Worm (Caenorhabditis elegans): ENCODE results near the gene ocr-3.

The ocr-3 gene

ce11 chrX:15146415-15147210 lies 21.9 kb upstream of the ocr-3 start (continued):
- TF ChIP-seq mes-2 (tag; optimal IDR thresholded peaks at IDR 0.05; ENCODE audit: poor library complexity, severe bottlenecking) = peak; percentile 75
- TF ChIP-seq nhr-76 (tag; optimal IDR thresholded peaks at IDR 0.05) = no peak
- 0 out of 2 replicates have a peak, but pooled peaks have one; percentile 56 for TF ChIP-seq tra-1 (GFP tag; IDR thresholded peaks at IDR 0.05)
- TF ChIP-seq lin-1 (GFP tag; IDR thresholded peaks at IDR 0.05) = peak; percentile 55; the same call in 1 of the 2 replicates
- TF ChIP-seq Y105C5A.15 (GFP tag; IDR thresholded peaks at IDR 0.05) = peak; percentile 62; the same call in 1 of the 2 replicates
- TF ChIP-seq ZK546.5 (tag; optimal IDR thresholded peaks at IDR 0.05) = no peak
- no peak for TF ChIP-seq unc-130 (GFP tag; optimal IDR thresholded peaks at IDR 0.05)
- no peak for TF ChIP-seq F44E2.7 (GFP tag; IDR thresholded peaks at IDR 0.05)
- 0 out of 2 replicates have a peak, but pooled peaks have one; percentile 54 for TF ChIP-seq madf-9 (GFP tag; conservative IDR thresholded peaks at IDR 0.05)
- no peak for TF ChIP-seq sdz-12 (GFP tag; optimal IDR thresholded peaks at IDR 0.05)
- TF ChIP-seq ceh-62 (tag; optimal IDR thresholded peaks at IDR 0.05) = no peak
- no peak for TF ChIP-seq nhr-237 (tag; optimal IDR thresholded peaks at IDR 0.05)
- TF ChIP-seq dmd-9 (GFP tag; IDR thresholded peaks at IDR 0.05) = 0 out of 2 replicates have a peak, but pooled peaks have one; percentile 44
- no peak for TF ChIP-seq mdl-1 (tag; optimal IDR thresholded peaks at IDR 0.05)
- peak; percentile 89 for TF ChIP-seq snpc-1.2 (GFP tag; IDR thresholded peaks at IDR 0.05)
- no peak for TF ChIP-seq aly-2 (tag; optimal IDR thresholded peaks at IDR 0.05)
- TF ChIP-seq nhr-111 (GFP tag; optimal IDR thresholded peaks at IDR 0.05) = peak; percentile 63
- peak; percentile 67; the same call in 1 of the 2 replicates for TF ChIP-seq mxl-2 (GFP tag; conservative IDR thresholded peaks at IDR 0.05)
- no peak for TF ChIP-seq mdt-29 (GFP tag; IDR thresholded peaks at IDR 0.05)
- TF ChIP-seq egl-43 (GFP tag; IDR thresholded peaks at IDR 0.05) = peak; percentile 78
- no peak for TF ChIP-seq egl-27 (tag; optimal IDR thresholded peaks at IDR 0.05)
- TF ChIP-seq pqm-1 (tag; optimal IDR thresholded peaks at IDR 0.05) = no peak
- TF ChIP-seq php-3 (GFP tag; IDR thresholded peaks at IDR 0.05) = peak; percentile 39; the same call in 1 of the 2 replicates
- TF ChIP-seq nhr-41 (GFP tag; IDR thresholded peaks at IDR 0.05) = 0 out of 2 replicates have a peak, but pooled peaks have one; percentile 48
- TF ChIP-seq lin-15B (tag; optimal IDR thresholded peaks at IDR 0.05) = no peak
- TF ChIP-seq snpc-4 (tag; optimal IDR thresholded peaks at IDR 0.05) = no peak
- TF ChIP-seq zfp-3 (GFP tag; conservative IDR thresholded peaks at IDR 0.05) = no peak; the same call in 1 of the 2 replicates
- TF ChIP-seq madf-5 (GFP tag; IDR thresholded peaks at IDR 0.05) = 0 out of 4 replicates have a peak, but pooled peaks of 1 of the 2 experiments have one; percentile 64
- peak; percentile 55; the same call in 1 of the 2 replicates for TF ChIP-seq T26A8.4 (GFP tag; IDR thresholded peaks at IDR 0.05)
- TF ChIP-seq nhr-10 (tag; optimal IDR thresholded peaks at IDR 0.05) = no peak
- no peak for TF ChIP-seq ceh-82 (tag; optimal IDR thresholded peaks at IDR 0.05)
- 0 out of 2 replicates have a peak, but pooled peaks have one; percentile 21 for TF ChIP-seq ceh-44 (GFP tag; IDR thresholded peaks at IDR 0.05)
- TF ChIP-seq aha-1 (tag) = peak; percentile 91
- peak; percentile 83; the same call in 1 of the 2 replicates for TF ChIP-seq arid-1 (GFP tag; conservative IDR thresholded peaks at IDR 0.05)
- TF ChIP-seq gei-8 (GFP tag; optimal IDR thresholded peaks at IDR 0.05) = peak; percentile 51
- peak; percentile 82 for TF ChIP-seq vab-7 (GFP tag; IDR thresholded peaks at IDR 0.05)
- TF ChIP-seq dmd-6 (GFP tag; IDR thresholded peaks at IDR 0.05) = peak; percentile 40
- TF ChIP-seq F10B5.3 (tag; optimal IDR thresholded peaks at IDR 0.05) = no peak
- peak; percentile 50 for TF ChIP-seq lin-13 (GFP tag; optimal IDR thresholded peaks at IDR 0.05)
- TF ChIP-seq ztf-11 (tag; optimal IDR thresholded peaks at IDR 0.05) = no peak
- no peak for TF ChIP-seq mxl-3 (GFP tag; optimal IDR thresholded peaks at IDR 0.05)
- no peak for TF ChIP-seq hlh-30 (tag; optimal IDR thresholded peaks at IDR 0.05; ENCODE audit: insufficient read depth)
- TF ChIP-seq zip-11 (GFP tag; IDR thresholded peaks at IDR 0.05) = no peak
- TF ChIP-seq zag-1 (tag; optimal IDR thresholded peaks at IDR 0.05) = no peak
- TF ChIP-seq ceh-20 (GFP tag; IDR thresholded peaks at IDR 0.05) = no peak
- no peak for TF ChIP-seq Y75B8A.6 (GFP tag; IDR thresholded peaks at IDR 0.05)
- no peak for TF ChIP-seq set-16 (GFP tag; IDR thresholded peaks at IDR 0.05)
- peak; percentile 49; the same call in 1 of the 2 replicates for TF ChIP-seq hmg-1.1 (GFP tag; IDR thresholded peaks at IDR 0.05)
- TF ChIP-seq ces-1 (GFP tag; optimal IDR thresholded peaks at IDR 0.05) = peak; percentile 47

Measured in whole organism, L4 larva.